Worm (Caenorhabditis elegans) whole organism, mixed stage, embryonic: ENCODE data around the gene F13B9.2.

ENCODE experiments used
- blmp-1 ChIP-seq: fragments of 150-350 bp; optimal IDR thresholded peaks from 2 replicates; lab custom pipeline; 2014; ENCODE audit warnings: missing biosample characterization, missing genetic modification characterization
- elt-1 ChIP-seq: sonication (generic microtip); optimal IDR thresholded peaks from 2 replicates; lab custom pipeline; 2017; ENCODE audit warnings: missing genetic modification characterization, mild to moderate bottlenecking, missing compliant biosample characterization, antibody characterized with exemption, moderate library complexity, borderline replicate concordance; ENCODE audit not compliant: insufficient read depth
- lin-13 ChIP-seq: fragments of 150-350 bp; optimal IDR thresholded peaks from 2 replicates; lab custom pipeline; 2014; ENCODE audit warnings: missing biosample characterization, missing genetic modification characterization

- no peak for TF ChIP-seq blmp-1 (tag; lab: Kevin White, UChicago)
- no peak for TF ChIP-seq lin-13
- TF ChIP-seq elt-1 (tag; lab: Kevin White, UChicago): no peak
Observed at ce11 chrX:8270971-8271553, 14.4 kb upstream of the F13B9.2 start, which contains the start of gene cutl-29.
